Fruit fly (Drosophila melanogaster) whole organism, prepupa: ENCODE measurements around the gene plum.

ENCODE experiments used
- Blimp-1 ChIP-seq: fragments of 200-800 bp; sonication (Bioruptor generic); optimal IDR thresholded peaks from 3 replicates; lab custom pipeline; 2017; ENCODE audit warnings: missing biosample characterization, missing genetic modification characterization, mild to moderate bottlenecking, moderate library complexity, missing genetic modification reagents
- CG10631 ChIP-seq: fragments of 200-800 bp; sonication (Bioruptor generic); optimal IDR thresholded peaks from 2 replicates; lab custom pipeline; 2016; ENCODE audit warnings: missing biosample characterization, missing genetic modification characterization
- CG11294 ChIP-seq: fragments of 200-800 bp; sonication (Bioruptor generic); IDR thresholded peaks from 2 replicates; pipeline ENCODE4 v1.3.6; 2022; ENCODE audit warnings: missing biosample characterization, missing genetic modification characterization
- CG11762 ChIP-seq: fragments of 200-800 bp; sonication (Bioruptor generic); optimal IDR thresholded peaks from 3 replicates; lab custom pipeline; 2016; ENCODE audit warnings: missing biosample characterization, missing genetic modification characterization; ENCODE audit not compliant: insufficient read depth
- CG11902 ChIP-seq: fragments of 200-800 bp; sonication (Bioruptor generic); optimal IDR thresholded peaks from 3 replicates; lab custom pipeline; 2016; ENCODE audit warnings: missing biosample characterization, missing genetic modification characterization
- CG15336 ChIP-seq: fragments of 200-800 bp; sonication (Bioruptor generic); IDR thresholded peaks from 2 replicates; pipeline ENCODE4 v1.3.6; 2022; ENCODE audit warnings: missing biosample characterization, missing genetic modification characterization
- CG1621 ChIP-seq: fragments of 200-800 bp; sonication (Bioruptor generic); optimal IDR thresholded peaks from 3 replicates; lab custom pipeline; 2018; ENCODE audit warnings: missing biosample characterization, mild to moderate bottlenecking, missing genetic modification characterization
- CG16779 ChIP-seq: fragments of 200-800 bp; sonication (Bioruptor generic); optimal IDR thresholded peaks from 3 replicates; lab custom pipeline; 2017; ENCODE audit warnings: missing biosample characterization, mild to moderate bottlenecking, missing genetic modification characterization
- CG3032 ChIP-seq: fragments of 200-800 bp; optimal IDR thresholded peaks from 2 replicates; lab custom pipeline; 2019; ENCODE audit warnings: missing biosample characterization, mild to moderate bottlenecking, missing genetic modification characterization, moderate library complexity
- CG31627 ChIP-seq: fragments of 200-800 bp; sonication (Bioruptor generic); optimal IDR thresholded peaks from 3 replicates; lab custom pipeline; 2016; ENCODE audit warnings: missing biosample characterization, missing genetic modification characterization
- CG34406 ChIP-seq: fragments of 200-800 bp; sonication (Bioruptor generic); optimal IDR thresholded peaks from 3 replicates; lab custom pipeline; 2016; ENCODE audit warnings: missing biosample characterization, missing genetic modification characterization
- CG3919 ChIP-seq: fragments of 200-800 bp; sonication (Bioruptor generic); optimal IDR thresholded peaks from 3 replicates; lab custom pipeline; 2016; ENCODE audit warnings: missing biosample characterization, missing genetic modification characterization
- CG4318 ChIP-seq: fragments of 200-800 bp; sonication (Bioruptor generic); optimal IDR thresholded peaks from 3 replicates; lab custom pipeline; 2017; ENCODE audit warnings: missing biosample characterization, mild to moderate bottlenecking, missing genetic modification characterization
- CG6163 ChIP-seq: fragments of 200-800 bp; sonication (Bioruptor generic); IDR thresholded peaks from 3 replicates; pipeline ENCODE4 v1.3.6; 2022; ENCODE audit warnings: missing biosample characterization, missing genetic modification characterization
- CG6792 ChIP-seq: fragments of 200-800 bp; sonication (Bioruptor generic); optimal IDR thresholded peaks from 3 replicates; lab custom pipeline; 2016; ENCODE audit warnings: missing biosample characterization, missing genetic modification characterization
- CG6854 ChIP-seq: fragments of 200-800 bp; sonication (Bioruptor generic); optimal IDR thresholded peaks from 2 replicates; lab custom pipeline; 2017; ENCODE audit warnings: missing biosample characterization, mild to moderate bottlenecking, missing genetic modification characterization
- CG8319 ChIP-seq: fragments of 200-800 bp; sonication (Bioruptor generic); optimal IDR thresholded peaks from 3 replicates; lab custom pipeline; 2016; ENCODE audit warnings: missing biosample characterization, missing genetic modification characterization
- CG8632 ChIP-seq: fragments of 200-800 bp; sonication (Bioruptor generic); optimal IDR thresholded peaks from 3 replicates; lab custom pipeline; 2016; ENCODE audit warnings: missing biosample characterization, missing genetic modification characterization
- Eip75B ChIP-seq: fragments of 200-800 bp; sonication (Bioruptor generic); optimal IDR thresholded peaks from 3 replicates; lab custom pipeline; 2016; ENCODE audit warnings: missing biosample characterization, missing genetic modification characterization
- Eip78C ChIP-seq: fragments of 200-800 bp; sonication (Bioruptor generic); peaks from one replicate; lab custom pipeline; 2016; ENCODE audit warnings: missing biosample characterization, missing genetic modification characterization
- Eip93F ChIP-seq: fragments of 200-800 bp; sonication (Bioruptor generic); optimal IDR thresholded peaks from 2 replicates; lab custom pipeline; 2016; ENCODE audit warnings: missing biosample characterization, mild to moderate bottlenecking, missing genetic modification characterization
- Ets96B ChIP-seq: fragments of 200-800 bp; optimal IDR thresholded peaks from 2 replicates; lab custom pipeline; 2019; ENCODE audit warnings: missing biosample characterization, mild to moderate bottlenecking, missing genetic modification characterization, moderate library complexity
- Gug ChIP-seq: fragments of 200-800 bp; sonication (Bioruptor generic); IDR thresholded peaks from 2 replicates; pipeline ENCODE4 v1.3.6; 2022; ENCODE audit warnings: missing biosample characterization, missing genetic modification characterization
- Hr38 ChIP-seq: sonication (Bioruptor generic); optimal IDR thresholded peaks from 2 replicates; lab custom pipeline; 2016; ENCODE audit warnings: missing biosample characterization, missing genetic modification characterization
- Hr39 ChIP-seq: fragments of 200-800 bp; sonication (Bioruptor generic); optimal IDR thresholded peaks from 2 replicates; lab custom pipeline; 2016; ENCODE audit warnings: missing biosample characterization, missing genetic modification characterization
- Lpt ChIP-seq: fragments of 200-800 bp; sonication (Bioruptor generic); optimal IDR thresholded peaks from 3 replicates; lab custom pipeline; 2016; ENCODE audit warnings: missing biosample characterization, missing genetic modification characterization
- Met ChIP-seq: fragments of 200-800 bp; sonication (Bioruptor generic); optimal IDR thresholded peaks from 3 replicates; lab custom pipeline; 2016; ENCODE audit warnings: missing biosample characterization, missing genetic modification characterization
- Smox ChIP-seq: fragments of 200-800 bp; sonication (Bioruptor generic); optimal IDR thresholded peaks from 3 replicates; lab custom pipeline; 2016; ENCODE audit warnings: missing biosample characterization, missing genetic modification characterization
- Sox102F ChIP-seq: fragments of 200-800 bp; sonication (Bioruptor generic); optimal IDR thresholded peaks from 2 replicates; lab custom pipeline; 2016; ENCODE audit warnings: missing biosample characterization, mild to moderate bottlenecking, missing genetic modification characterization
- Sox14 ChIP-seq: fragments of 200-800 bp; sonication (Bioruptor generic); optimal IDR thresholded peaks from 3 replicates; lab custom pipeline; 2016; ENCODE audit warnings: missing biosample characterization, missing genetic modification characterization
- Sox15 ChIP-seq: fragments of 200-800 bp; sonication (Bioruptor generic); optimal IDR thresholded peaks from 3 replicates; lab custom pipeline; 2016; ENCODE audit warnings: missing biosample characterization, missing genetic modification characterization
- achi ChIP-seq: fragments of 200-800 bp; sonication (Bioruptor generic); optimal IDR thresholded peaks from 3 replicates; lab custom pipeline; 2016; ENCODE audit warnings: missing biosample characterization, missing genetic modification characterization
- acj6 ChIP-seq: fragments of 200-800 bp; sonication (Bioruptor generic); optimal IDR thresholded peaks from 3 replicates; lab custom pipeline; 2016; ENCODE audit warnings: missing biosample characterization, missing genetic modification characterization
- cyc ChIP-seq: fragments of 200-800 bp; sonication (Bioruptor generic); optimal IDR thresholded peaks from 3 replicates; lab custom pipeline; 2016; ENCODE audit warnings: missing biosample characterization, missing genetic modification characterization
- dac ChIP-seq: fragments of 200-800 bp; sonication (Bioruptor generic); optimal IDR thresholded peaks from 2 replicates; lab custom pipeline; 2017; ENCODE audit warnings: missing biosample characterization, mild to moderate bottlenecking, missing genetic modification characterization
- dsx ChIP-seq: fragments of 200-800 bp; optimal IDR thresholded peaks from 3 replicates; lab custom pipeline; 2019; ENCODE audit warnings: missing biosample characterization, mild to moderate bottlenecking, missing genetic modification characterization, moderate library complexity; ENCODE audit not compliant: poor library complexity, severe bottlenecking
- eg ChIP-seq: fragments of 200-800 bp; sonication (Bioruptor generic); IDR thresholded peaks from 3 replicates; pipeline ENCODE4 v1.3.6; 2022; ENCODE audit warnings: missing biosample characterization, missing genetic modification characterization
- esn ChIP-seq: fragments of 200-800 bp; sonication (Bioruptor generic); optimal IDR thresholded peaks from 2 replicates; lab custom pipeline; 2016; ENCODE audit warnings: missing biosample characterization, mild to moderate bottlenecking, missing genetic modification characterization, moderate library complexity
- fd59A ChIP-seq: fragments of 200-800 bp; sonication (Bioruptor generic); optimal IDR thresholded peaks from 2 replicates; lab custom pipeline; 2017; ENCODE audit warnings: missing biosample characterization, mild to moderate bottlenecking, missing genetic modification characterization, missing genetic modification reagents
- fd85E ChIP-seq: fragments of 200-800 bp; sonication (Bioruptor generic); optimal IDR thresholded peaks from 3 replicates; lab custom pipeline; 2016; ENCODE audit warnings: missing biosample characterization, missing genetic modification characterization
- fkh ChIP-seq: fragments of 200-800 bp; sonication (Bioruptor generic); optimal IDR thresholded peaks from 3 replicates; lab custom pipeline; 2017; ENCODE audit warnings: missing biosample characterization, mild to moderate bottlenecking, missing genetic modification characterization, moderate library complexity
- lz ChIP-seq: fragments of 200-800 bp; sonication (Bioruptor generic); optimal IDR thresholded peaks from 3 replicates; lab custom pipeline; 2016; ENCODE audit warnings: missing biosample characterization, missing genetic modification characterization
- pdm3 ChIP-seq: fragments of 200-800 bp; sonication (Bioruptor generic); optimal IDR thresholded peaks from 3 replicates; lab custom pipeline; 2016; ENCODE audit warnings: missing biosample characterization, missing genetic modification characterization
- salr ChIP-seq, 2 experiments: fragments of 200-800 bp; sonication (Bioruptor generic); optimal IDR thresholded peaks; 3 replicates each; lab custom pipeline; 2016 to 2018; ENCODE audit warnings: missing biosample characterization in 2 of 2, missing genetic modification characterization in 2 of 2, mild to moderate bottlenecking in 1 of 2
- spab ChIP-seq: fragments of 200-800 bp; sonication (Bioruptor generic); optimal IDR thresholded peaks from 2 replicates; lab custom pipeline; 2017; ENCODE audit warnings: missing biosample characterization, mild to moderate bottlenecking, missing genetic modification characterization, missing genetic modification reagents
- ss ChIP-seq, 2 experiments: fragments of 200-800 bp; sonication (Bioruptor generic); optimal IDR thresholded peaks; 2 replicates in 1 of 2; 3 replicates in 1 of 2; lab custom pipeline; 2017 to 2018; ENCODE audit warnings: mild to moderate bottlenecking in 2 of 2, missing biosample characterization in 2 of 2, missing genetic modification characterization in 2 of 2, moderate library complexity in 1 of 2
- svp ChIP-seq: fragments of 200-800 bp; sonication (Bioruptor generic); peaks from one replicate; lab custom pipeline; 2016; ENCODE audit warnings: missing biosample characterization, missing genetic modification characterization
- topi ChIP-seq: fragments of 200-800 bp; sonication (Bioruptor generic); optimal IDR thresholded peaks from 3 replicates; lab custom pipeline; 2016; ENCODE audit warnings: missing biosample characterization, missing genetic modification characterization
- vri ChIP-seq: fragments of 200-800 bp; sonication (Bioruptor generic); optimal IDR thresholded peaks from 3 replicates; lab custom pipeline; 2016; ENCODE audit warnings: missing biosample characterization, mild to moderate bottlenecking, missing genetic modification characterization

plum gene

dm6 chr3R:26485240-26485865 lies 49.7 kb downstream of the plum start (continued):
- TF ChIP-seq CG1621 (tag; lab: Kevin White, UChicago) (no peak), Eip78C (GFP tag; lab: Kevin White, UChicago) (peak; percentile 65), CG11762 (no peak), fd59A (peak; percentile 5), CG3919 (peak; percentile 17), CG6854 (GFP tag; lab: Kevin White, UChicago) (no peak)

DNA sequence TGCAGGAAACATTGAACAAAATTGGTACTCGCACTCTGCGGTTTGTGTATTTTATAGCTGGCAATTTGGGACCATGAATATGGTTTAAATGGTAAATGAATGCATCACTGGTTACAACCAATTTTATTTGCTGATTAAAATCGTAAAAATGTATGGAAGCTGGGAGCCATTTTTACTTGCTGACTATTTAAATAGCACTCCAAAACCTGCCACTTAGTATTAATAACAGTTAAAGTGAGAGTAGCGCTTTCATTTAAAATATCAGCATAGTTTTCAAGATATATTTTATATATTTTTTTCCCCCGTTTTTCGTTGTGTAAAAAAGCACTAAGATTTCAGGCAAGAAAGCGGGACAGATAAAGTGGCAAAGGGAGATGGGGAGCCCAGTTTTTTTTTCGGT lies 50.5 kb downstream of the plum start:
- TF ChIP-seq CG3919 (peak; percentile 34), CG4318 (peak; percentile 14), CG6792 (GFP tag; lab: Kevin White, UChicago) (peak; percentile 21), achi (GFP tag; lab: Kevin White, UChicago) (peak; percentile 50), Smox (peak; percentile 44), CG11294 (no peak), CG16779 (tag; lab: Kevin White, UChicago) (no peak), Hr39 (GFP tag; lab: Kevin White, UChicago) (peak; percentile 15), Eip93F (GFP tag; lab: Kevin White, UChicago) (no peak), dsx (no peak), CG11902 (GFP tag; lab: Kevin White, UChicago) (peak; percentile 34), fd59A (no peak), CG10631 (GFP tag; lab: Kevin White, UChicago) (peak; percentile 9), CG15336 (GFP tag; lab: Robert Waterston, UW) (peak; percentile 28; the same call in 1 of the 2 replicates), fkh (GFP tag; lab: Kevin White, UChicago) (no peak), ss (GFP tag; optimal IDR thresholded peaks at IDR 0.05; lab: Kevin White, UChicago) (no peak), Lpt (peak; percentile 23), CG11762 (no peak), Sox14 (GFP tag; lab: Kevin White, UChicago) (peak; percentile 31), CG34406 (GFP tag; lab: Kevin White, UChicago) (peak; percentile 49), spab (GFP tag; lab: Kevin White, UChicago) (no peak), CG31627 (GFP tag; lab: Kevin White, UChicago) (peak; percentile 48), Eip78C (GFP tag; lab: Kevin White, UChicago) (peak; percentile 91), pdm3 (peak; percentile 23), Sox102F (GFP tag; lab: Kevin White, UChicago) (peak; percentile 41), CG3032 (tag; lab: Kevin White, UChicago) (peak; percentile 14), acj6 (GFP tag; lab: Kevin White, UChicago) (peak; percentile 39), vri (GFP tag; lab: Kevin White, UChicago) (no peak), CG8632 (GFP tag; lab: Kevin White, UChicago) (peak; percentile 48), salr (GFP tag; optimal IDR thresholded peaks at IDR 0.05; lab: Kevin White, UChicago) (no peak), fd85E (GFP tag; lab: Kevin White, UChicago) (no peak), lz (GFP tag; lab: Kevin White, UChicago) (peak; percentile 30), cyc (GFP tag; lab: Kevin White, UChicago) (peak; percentile 29), CG6163 (GFP tag; lab: Robert Waterston, UW) (peak; percentile 37; the same call in 1 of the 3 replicates), dac (GFP tag; lab: Kevin White, UChicago) (peak; percentile 17), Sox15 (GFP tag; lab: Kevin White, UChicago) (peak; percentile 34), Hr38 (no peak), svp (GFP tag; lab: Kevin White, UChicago) (peak; percentile 64), Met (GFP tag; lab: Kevin White, UChicago) (peak; percentile 56), Blimp-1 (GFP tag; lab: Kevin White, UChicago) (no peak), Eip75B (GFP tag; lab: Kevin White, UChicago) (peak; percentile 20), Gug (GFP tag; lab: Robert Waterston, UW) (no peak), topi (GFP tag; lab: Kevin White, UChicago) (peak; percentile 40), CG8319 (GFP tag; lab: Kevin White, UChicago) (peak; percentile 10), esn (GFP tag; lab: Kevin White, UChicago) (peak; percentile 56), eg (no peak), Ets96B (tag; lab: Kevin White, UChicago) (no peak)
